Fruit fly (Drosophila melanogaster): ENCODE results near the gene CG12236.
A peak's percentile ranks its signal among the peaks of the same experiment; 100 is the strongest.

CG12236 gene

dm6 chrX:5886764-5887555, 21.0 kb upstream of the CG12236 start (continued):
- TF ChIP-seq Tbp (GFP tag; optimal IDR thresholded peaks at IDR 0.05) = no peak
- TF ChIP-seq CG7963 (GFP tag; IDR thresholded peaks at IDR 0.05; ENCODE audit: partially characterized antibody) = no peak
- no peak for TF ChIP-seq pan (optimal IDR thresholded peaks at IDR 0.05)
- no peak for TF ChIP-seq pan (GFP tag; optimal IDR thresholded peaks at IDR 0.05 in 1 of 2, IDR thresholded peaks at IDR 0.05 in 1 of 2)
- TF ChIP-seq Hr51 (GFP tag; optimal IDR thresholded peaks at IDR 0.05) = no peak
- no peak for TF ChIP-seq CG7987 (GFP tag; optimal IDR thresholded peaks at IDR 0.05)
- no peak for TF ChIP-seq Bdp1 (GFP tag; optimal IDR thresholded peaks at IDR 0.05)
- TF ChIP-seq CG4424 (GFP tag; optimal IDR thresholded peaks at IDR 0.05) = no peak
- TF ChIP-seq CG9817 (tag; optimal IDR thresholded peaks at IDR 0.05) = no peak
- TF ChIP-seq unpg (GFP tag; optimal IDR thresholded peaks at IDR 0.05) = no peak
- TF ChIP-seq CG13296 (GFP tag; optimal IDR thresholded peaks at IDR 0.05) = no peak
- TF ChIP-seq luna (GFP tag; optimal IDR thresholded peaks at IDR 0.05) = no peak
- TF ChIP-seq Med (GFP tag) = peak; percentile 85
- TF ChIP-seq YL-1 (GFP tag; optimal IDR thresholded peaks at IDR 0.05) = no peak
- peak; percentile 38; the same call in 1 of the 2 replicates for TF ChIP-seq chm (GFP tag; IDR thresholded peaks at IDR 0.05)
- no peak for TF ChIP-seq Mad (GFP tag; optimal IDR thresholded peaks at IDR 0.05)
- TF ChIP-seq CG14014 (GFP tag; IDR thresholded peaks at IDR 0.05) = no peak
- TF ChIP-seq cad (GFP tag; optimal IDR thresholded peaks at IDR 0.05) = no peak
- TF ChIP-seq ems (GFP tag; optimal IDR thresholded peaks at IDR 0.05) = no peak
- TF ChIP-seq CG9437 (GFP tag; optimal IDR thresholded peaks at IDR 0.05) = no peak
- TF ChIP-seq CG4282 (GFP tag; optimal IDR thresholded peaks at IDR 0.05) = no peak
- TF ChIP-seq CG3065 (GFP tag; optimal IDR thresholded peaks at IDR 0.05) = no peak
- no peak for TF ChIP-seq CG15696 (tag; optimal IDR thresholded peaks at IDR 0.05)
- TF ChIP-seq lola (GFP tag; optimal IDR thresholded peaks at IDR 0.05) = peak in 1 of 3 experiments; percentile 30
- no peak for TF ChIP-seq CG1024 (GFP tag; IDR thresholded peaks at IDR 0.05)
- TF ChIP-seq CG31365 (tag; optimal IDR thresholded peaks at IDR 0.05) = no peak
- peak; percentile 10 for TF ChIP-seq Oli (tag; optimal IDR thresholded peaks at IDR 0.05)
- TF ChIP-seq CG12391 (tag; optimal IDR thresholded peaks at IDR 0.05) = peak; percentile 29
- no peak for TF ChIP-seq NfI (GFP tag; optimal IDR thresholded peaks at IDR 0.05)
- TF ChIP-seq gsb-n (tag; optimal IDR thresholded peaks at IDR 0.05) = peak; percentile 24
- no peak for TF ChIP-seq sd (tag; optimal IDR thresholded peaks at IDR 0.05)
- no peak for TF ChIP-seq CrebB (tag; optimal IDR thresholded peaks at IDR 0.05)
- no peak for TF ChIP-seq zfh2 (GFP tag; optimal IDR thresholded peaks at IDR 0.05)
- TF ChIP-seq CG30403 (GFP tag; optimal IDR thresholded peaks at IDR 0.05) = no peak
- TF ChIP-seq CG6765 (GFP tag; optimal IDR thresholded peaks at IDR 0.05) = no peak
- TF ChIP-seq CG8944 (GFP tag; optimal IDR thresholded peaks at IDR 0.05) = no peak
- no peak for TF ChIP-seq Hr3 (GFP tag; optimal IDR thresholded peaks at IDR 0.05)
- no peak for TF ChIP-seq CG10209 (GFP tag; optimal IDR thresholded peaks at IDR 0.05)
- TF ChIP-seq pita (GFP tag; optimal IDR thresholded peaks at IDR 0.05) = no peak
- no peak for TF ChIP-seq crc (GFP tag; optimal IDR thresholded peaks at IDR 0.05)
- peak; percentile 20; the same call in 1 of the 3 replicates for TF ChIP-seq CG34422 (GFP tag; IDR thresholded peaks at IDR 0.05)
- peak; percentile 2 for TF ChIP-seq CG15514 (GFP tag; optimal IDR thresholded peaks at IDR 0.05)
- no peak for TF ChIP-seq Nf-YA (GFP tag; IDR thresholded peaks at IDR 0.05)
- no peak for TF ChIP-seq gt (GFP tag; IDR thresholded peaks at IDR 0.05)
- TF ChIP-seq shn (GFP tag; optimal IDR thresholded peaks at IDR 0.05) = no peak
- TF ChIP-seq CG34376 (GFP tag; optimal IDR thresholded peaks at IDR 0.05) = no peak
- no peak for TF ChIP-seq CG4617 (GFP tag; optimal IDR thresholded peaks at IDR 0.05; ENCODE audit: borderline replicate concordance)
- no peak for TF ChIP-seq caup (GFP tag; optimal IDR thresholded peaks at IDR 0.05; ENCODE audit: severe bottlenecking)
- no peak for TF ChIP-seq tgo (GFP tag; IDR thresholded peaks at IDR 0.05)
- TF ChIP-seq CG7372 (GFP tag; IDR thresholded peaks at IDR 0.05) = no peak

Data from whole organism, embryonic.